Fruit fly (Drosophila melanogaster) ovary, adult (tissue): ENCODE data around the gene CG1409.

Experiments used
- CG17801 ChIP-seq: fragments of 200-800 bp; optimal IDR thresholded peaks from 2 replicates; lab custom pipeline; 2019; ENCODE audit warnings: missing biosample characterization, mild to moderate bottlenecking, missing genetic modification characterization, moderate library complexity; ENCODE audit not compliant: partially characterized antibody

The CG1409 gene

dm6 chrX:7892539-7892899 lies 34.5 kb downstream of the CG1409 start:
- TF ChIP-seq CG17801 (GFP tag; lab: Kevin White, UChicago), result peak; percentile 3

- peak; percentile 73 for TF ChIP-seq CG17801 (GFP tag; lab: Kevin White, UChicago)
Observed at dm6 chrX:7893411-7894122, 35.6 kb downstream of the CG1409 start, which contains the start of the genes CG45089, ND-MNLL and p115. CG45089 (minus strand) TSS chrX:7893798. ND-MNLL (minus strand) TSS chrX:7893798. p115 (plus strand) TSS chrX:7894031.

dm6 chrX:7900659-7901058 lies 42.7 kb downstream of the CG1409 start:
- no peak for TF ChIP-seq CG17801 (GFP tag; lab: Kevin White, UChicago)

- peak; percentile 78 for TF ChIP-seq CG17801 (GFP tag; lab: Kevin White, UChicago)
Observed at dm6 chrX:7901153-7902038, 43.4 kb downstream of the CG1409 start, which contains the start of the genes RpS6 and bys. RpS6 (minus strand) TSS chrX:7901331. bys (plus strand) TSS chrX:7901880.
